Worm (Caenorhabditis elegans) whole organism, late embryonic: Measurements from ENCODE around the gene ced-3.
A peak's percentile ranks its signal among the peaks of the same experiment; 100 is the strongest.

Experiments
- C08G9.2 ChIP-seq: sonication (generic microtip); optimal IDR thresholded peaks from 2 replicates; lab custom pipeline; 2016; ENCODE audit warnings: mild to moderate bottlenecking, missing genetic modification characterization, moderate library complexity, missing compliant biosample characterization
- K02D7.2 ChIP-seq: sonication (generic microtip); optimal IDR thresholded peaks from 2 replicates; lab custom pipeline; 2017; ENCODE audit warnings: mild to moderate bottlenecking, missing genetic modification characterization, missing compliant biosample characterization
- K09A11.1 ChIP-seq: sonication (generic microtip); optimal IDR thresholded peaks from 2 replicates; lab custom pipeline; 2017; ENCODE audit warnings: antibody characterized with exemption, mild to moderate bottlenecking, missing genetic modification characterization, missing compliant biosample characterization; ENCODE audit not compliant: insufficient read depth
- ahr-1 ChIP-seq: sonication (generic microtip); optimal IDR thresholded peaks from 2 replicates; lab custom pipeline; 2016; ENCODE audit warnings: missing genetic modification characterization, missing compliant biosample characterization
- ama-1 ChIP-seq: fragments of 150-350 bp; optimal IDR thresholded peaks from 2 replicates; lab custom pipeline; 2014
- ceh-14 ChIP-seq: sonication (generic microtip); optimal IDR thresholded peaks from 2 replicates; lab custom pipeline; 2016; ENCODE audit warnings: missing genotype, missing genetic modification characterization, missing compliant biosample characterization
- ceh-18 ChIP-seq: sonication (generic microtip); optimal IDR thresholded peaks from 2 replicates; lab custom pipeline; 2016; ENCODE audit warnings: missing genetic modification characterization, missing compliant biosample characterization
- ceh-30 ChIP-seq: fragments of 150-350 bp; optimal IDR thresholded peaks from 2 replicates; lab custom pipeline; 2014; ENCODE audit warnings: missing biosample characterization, missing genetic modification characterization
- ceh-34 ChIP-seq: sonication (generic microtip); optimal IDR thresholded peaks from 2 replicates; lab custom pipeline; 2016; ENCODE audit warnings: mild to moderate bottlenecking, missing genetic modification characterization, missing compliant biosample characterization
- ceh-6 ChIP-seq: fragments of 200-800 bp; sonication (Bioruptor generic); optimal IDR thresholded peaks from 2 replicates; lab custom pipeline; 2018; ENCODE audit warnings: mild to moderate bottlenecking, missing genetic modification characterization, missing compliant biosample characterization
- ceh-9 ChIP-seq: sonication (generic microtip); optimal IDR thresholded peaks from 2 replicates; lab custom pipeline; 2016; ENCODE audit warnings: mild to moderate bottlenecking, missing genetic modification characterization, inconsistent platforms, missing compliant biosample characterization
- dmd-4 ChIP-seq: sonication (generic microtip); optimal IDR thresholded peaks from 2 replicates; lab custom pipeline; 2016; ENCODE audit warnings: borderline replicate concordance, missing genetic modification characterization, missing compliant biosample characterization
- dve-1 ChIP-seq: sonication (generic microtip); optimal IDR thresholded peaks from 2 replicates; lab custom pipeline; 2017; ENCODE audit warnings: antibody characterized with exemption, mild to moderate bottlenecking, missing genetic modification characterization, missing compliant biosample characterization
- ets-4 ChIP-seq: sonication (generic microtip); optimal IDR thresholded peaks from 2 replicates; lab custom pipeline; 2016; ENCODE audit warnings: missing genetic modification characterization, missing compliant biosample characterization
- eyg-1 ChIP-seq: sonication (generic microtip); optimal IDR thresholded peaks from 2 replicates; lab custom pipeline; 2016; ENCODE audit warnings: missing genotype, missing genetic modification characterization, missing compliant biosample characterization
- gmeb-2 ChIP-seq: sonication (generic microtip); optimal IDR thresholded peaks from 2 replicates; lab custom pipeline; 2016; ENCODE audit warnings: missing genetic modification characterization, inconsistent platforms, missing compliant biosample characterization
- hlh-15 ChIP-seq: sonication (generic microtip); optimal IDR thresholded peaks from 2 replicates; lab custom pipeline; 2016; ENCODE audit warnings: missing genetic modification characterization, missing compliant biosample characterization
- hlh-30 ChIP-seq: sonication (generic microtip); optimal IDR thresholded peaks from 2 replicates; lab custom pipeline; 2017; ENCODE audit warnings: antibody characterized with exemption, missing genetic modification characterization, missing compliant biosample characterization; ENCODE audit not compliant: insufficient read depth
- hlh-6 ChIP-seq: sonication (generic microtip); optimal IDR thresholded peaks from 2 replicates; lab custom pipeline; 2016; ENCODE audit warnings: missing genotype, missing genetic modification characterization, missing compliant biosample characterization
- hlh-8 ChIP-seq: sonication (generic microtip); optimal IDR thresholded peaks from 2 replicates; lab custom pipeline; 2016; ENCODE audit warnings: missing genotype, missing genetic modification characterization, missing compliant biosample characterization
- lim-6 ChIP-seq: sonication (generic microtip); optimal IDR thresholded peaks from 2 replicates; lab custom pipeline; 2016; ENCODE audit warnings: missing genetic modification characterization, missing compliant biosample characterization
- mec-3 ChIP-seq: sonication (generic microtip); optimal IDR thresholded peaks from 2 replicates; lab custom pipeline; 2016; ENCODE audit warnings: borderline replicate concordance, missing genetic modification characterization, missing compliant biosample characterization
- nhr-11 ChIP-seq: fragments of 150-350 bp; optimal IDR thresholded peaks from 2 replicates; lab custom pipeline; 2014; ENCODE audit warnings: missing biosample characterization, missing genetic modification characterization
- nhr-232 ChIP-seq: sonication (generic microtip); optimal IDR thresholded peaks from 2 replicates; lab custom pipeline; 2016; ENCODE audit warnings: missing genetic modification characterization, missing compliant biosample characterization
- npax-4 ChIP-seq: sonication (generic microtip); optimal IDR thresholded peaks from 2 replicates; lab custom pipeline; 2016; ENCODE audit warnings: missing genetic modification characterization, missing compliant biosample characterization
- pat-9 ChIP-seq: fragments of 200-800 bp; sonication (Bioruptor generic); optimal IDR thresholded peaks from 2 replicates; lab custom pipeline; 2018; ENCODE audit warnings: mild to moderate bottlenecking, missing genetic modification characterization, moderate library complexity, missing compliant biosample characterization
- pha-2 ChIP-seq: sonication (generic microtip); optimal IDR thresholded peaks from 2 replicates; lab custom pipeline; 2017; ENCODE audit warnings: mild to moderate bottlenecking, missing genetic modification characterization, missing compliant biosample characterization
- pros-1 ChIP-seq: fragments of 150-350 bp; optimal IDR thresholded peaks from 2 replicates; lab custom pipeline; 2014; ENCODE audit warnings: missing biosample characterization, missing genetic modification reagents, missing genetic modification characterization
- ref-2 ChIP-seq: sonication (generic microtip); optimal IDR thresholded peaks from 2 replicates; lab custom pipeline; 2016; ENCODE audit warnings: missing genetic modification characterization, missing compliant biosample characterization
- sox-2 ChIP-seq: fragments of 200-800 bp; sonication (Bioruptor generic); IDR thresholded peaks from 2 replicates; pipeline ENCODE4 v1.3.6; 2022; ENCODE audit warnings: missing genetic modification reagents, missing genetic modification characterization, missing compliant biosample characterization
- sox-4 ChIP-seq: sonication (generic microtip); optimal IDR thresholded peaks from 2 replicates; lab custom pipeline; 2017; ENCODE audit warnings: mild to moderate bottlenecking, missing genetic modification characterization, inconsistent platforms, missing compliant biosample characterization
- ttx-3 ChIP-seq: sonication (generic microtip); optimal IDR thresholded peaks from 2 replicates; lab custom pipeline; 2016; ENCODE audit warnings: missing genetic modification reagents, missing genetic modification characterization, missing compliant biosample characterization
- zip-5 ChIP-seq: sonication (generic microtip); optimal IDR thresholded peaks from 2 replicates; lab custom pipeline; 2016; ENCODE audit warnings: missing genetic modification characterization, missing compliant biosample characterization
- ztf-16 ChIP-seq: sonication (generic microtip); optimal IDR thresholded peaks from 2 replicates; lab custom pipeline; 2017; ENCODE audit warnings: missing genetic modification characterization, missing compliant biosample characterization

ced-3 gene

DNA sequence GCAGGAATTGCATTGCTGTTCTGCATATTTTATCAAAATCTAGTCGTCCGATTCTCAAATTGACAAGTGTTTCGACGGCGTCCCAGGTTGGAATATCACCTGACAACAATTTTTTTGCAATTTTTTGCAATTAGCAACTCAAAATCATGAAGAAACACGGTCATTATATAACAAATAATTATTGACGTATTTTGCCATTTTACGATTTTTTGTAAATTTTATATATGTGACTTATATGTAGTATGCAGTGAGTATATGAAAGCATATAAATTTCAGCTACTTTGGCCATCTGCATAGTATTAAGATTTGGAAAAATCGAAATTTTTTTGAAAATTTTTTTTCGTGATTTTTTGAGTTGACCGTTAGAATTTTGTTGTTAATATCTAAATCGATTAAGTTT is 23.2 kb downstream of the ced-3 start, which contains the start of gene F58D2.3:
Gene F58D2.3, minus strand, starts transcription at position 101 of the 400 bp plus-strand sequence.
- no peak for TF ChIP-seq ztf-16
- no peak for TF ChIP-seq pat-9 (tag; lab: Kevin White, UChicago)
- no peak for TF ChIP-seq ceh-9 (tag; lab: Kevin White, UChicago)
- TF ChIP-seq sox-2 (GFP tag; lab: Robert Waterston, UW) = no peak
- no peak for TF ChIP-seq hlh-15
- no peak for TF ChIP-seq hlh-6
- no peak for TF ChIP-seq ttx-3 (tag; lab: Kevin White, UChicago)
- TF ChIP-seq K09A11.1 = no peak
- TF ChIP-seq, all 69 proteins: peak for 0

DNA sequence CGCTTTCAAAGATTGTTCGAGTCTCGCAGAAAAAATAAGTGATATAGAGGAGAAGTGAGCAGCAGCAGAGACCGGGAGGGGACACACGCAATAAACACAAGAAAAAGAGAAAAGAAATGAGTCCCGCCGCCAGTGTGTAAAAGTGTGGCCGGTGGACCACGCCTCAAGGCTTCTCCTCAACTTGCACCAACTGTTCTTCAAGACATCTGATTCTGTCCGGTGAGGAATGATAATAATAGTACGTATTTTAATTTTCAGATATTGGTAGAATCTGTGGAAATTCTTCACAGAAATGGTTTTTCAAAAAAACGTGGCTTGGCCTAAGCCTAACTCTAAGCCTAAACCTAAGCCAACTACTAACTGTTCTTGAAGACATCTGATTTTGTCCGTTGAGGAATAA is 24.6 kb downstream of the ced-3 start, which contains the start of gene lev-1:
Gene lev-1, minus strand, starts transcription at position 101 of the 400 bp plus-strand sequence.
- peak; percentile 22 for TF ChIP-seq ceh-18 (tag; lab: Kevin White, UChicago)
- TF ChIP-seq ahr-1 (tag; lab: Kevin White, UChicago) = no peak

DNA sequence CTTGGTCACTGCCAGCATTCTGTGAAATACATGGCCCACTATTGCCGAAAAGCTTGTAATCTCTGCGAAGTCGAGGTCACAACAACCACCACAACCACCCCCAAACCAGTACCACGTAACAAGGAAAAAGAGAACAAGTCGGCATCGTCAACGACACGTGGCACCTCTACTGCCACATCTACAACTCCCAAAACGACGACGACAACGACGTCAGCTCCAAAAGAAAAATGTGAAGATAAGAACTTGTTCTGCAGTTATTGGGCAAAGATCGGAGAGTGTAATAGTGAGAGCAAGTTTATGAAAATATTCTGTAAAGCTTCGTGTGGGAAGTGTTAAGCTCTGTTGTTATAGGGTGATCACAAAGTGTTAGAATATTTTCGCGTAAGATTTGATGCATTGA is 30.6 kb downstream of the ced-3 start:
- TF ChIP-seq gmeb-2 (tag; lab: Kevin White, UChicago) (no peak), pat-9 (tag; lab: Kevin White, UChicago) (no peak), C08G9.2 (tag; lab: Kevin White, UChicago) (no peak), pros-1 (tag; lab: Kevin White, UChicago) (no peak), hlh-30 (tag; lab: Kevin White, UChicago) (no peak), zip-5 (no peak), dve-1 (tag; lab: Kevin White, UChicago) (no peak), ztf-16 (no peak), hlh-8 (tag; lab: Kevin White, UChicago) (no peak), ceh-6 (GFP tag; lab: Kevin White, UChicago) (no peak), lim-6 (no peak)

DNA sequence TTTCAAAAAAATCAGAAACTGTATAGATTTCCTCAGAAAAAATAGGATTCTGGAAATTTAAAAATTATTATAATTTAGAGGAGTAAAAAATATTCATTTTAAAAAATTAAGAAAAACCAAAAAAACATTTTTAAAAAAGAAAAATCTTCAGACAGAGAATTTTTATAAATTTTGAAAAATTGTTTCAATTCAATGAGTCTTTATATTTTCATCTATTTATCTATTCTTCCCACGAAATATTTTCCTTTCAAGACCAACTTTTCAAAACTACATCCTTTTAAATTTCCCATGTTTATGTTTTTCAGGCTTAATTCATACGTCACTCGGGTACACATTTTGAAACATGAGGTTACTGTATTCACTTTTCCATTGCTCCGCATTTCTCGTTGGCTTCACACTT is 33.7 kb downstream of the ced-3 start, which contains the start of gene nas-14:
Gene nas-14, plus strand, starts transcription at position 301 of the 400 bp plus-strand sequence.
- TF ChIP-seq sox-4 (tag; lab: Kevin White, UChicago) (no peak), ref-2 (tag; lab: Kevin White, UChicago) (no peak), ama-1 (lab: Kevin White, UChicago) (no peak), ceh-18 (tag; lab: Kevin White, UChicago) (no peak), ceh-9 (tag; lab: Kevin White, UChicago) (no peak)

DNA sequence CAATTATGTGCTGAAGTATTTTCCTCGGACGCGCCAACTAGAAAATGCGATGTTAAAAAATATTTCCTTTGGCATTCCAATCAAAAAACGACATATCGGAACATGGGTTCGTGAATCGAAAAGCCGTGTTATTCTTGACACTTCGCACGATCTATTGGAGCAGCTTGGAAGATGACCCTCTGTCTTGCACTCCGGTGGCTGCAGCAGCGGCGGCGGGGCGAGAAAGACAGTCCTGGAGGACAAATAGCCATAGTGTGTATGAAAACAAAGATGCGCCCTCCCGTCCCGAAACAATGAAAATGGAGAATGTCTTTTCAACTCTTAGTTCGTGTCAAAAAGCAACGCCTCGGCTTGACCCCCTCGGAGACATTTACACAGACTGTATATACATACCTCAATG is 36.4 kb downstream of the ced-3 start:
- no peak for TF ChIP-seq nhr-11 (tag; lab: Kevin White, UChicago)
- no peak for TF ChIP-seq K02D7.2 (tag; lab: Kevin White, UChicago)
- TF ChIP-seq ceh-30 (tag; lab: Kevin White, UChicago) = no peak
- no peak for TF ChIP-seq npax-4 (tag; lab: Kevin White, UChicago)
- TF ChIP-seq pha-2 (tag; lab: Kevin White, UChicago) = no peak
- TF ChIP-seq ceh-14 (tag; lab: Kevin White, UChicago) = no peak
- no peak for TF ChIP-seq gmeb-2 (tag; lab: Kevin White, UChicago)
- TF ChIP-seq ceh-34 (tag; lab: Kevin White, UChicago) = no peak
- TF ChIP-seq ets-4 (tag; lab: Kevin White, UChicago) = no peak
- TF ChIP-seq mec-3 = no peak
- no peak for TF ChIP-seq eyg-1 (tag; lab: Kevin White, UChicago)
- no peak for TF ChIP-seq hlh-8 (tag; lab: Kevin White, UChicago)
- no peak for TF ChIP-seq dmd-4

DNA sequence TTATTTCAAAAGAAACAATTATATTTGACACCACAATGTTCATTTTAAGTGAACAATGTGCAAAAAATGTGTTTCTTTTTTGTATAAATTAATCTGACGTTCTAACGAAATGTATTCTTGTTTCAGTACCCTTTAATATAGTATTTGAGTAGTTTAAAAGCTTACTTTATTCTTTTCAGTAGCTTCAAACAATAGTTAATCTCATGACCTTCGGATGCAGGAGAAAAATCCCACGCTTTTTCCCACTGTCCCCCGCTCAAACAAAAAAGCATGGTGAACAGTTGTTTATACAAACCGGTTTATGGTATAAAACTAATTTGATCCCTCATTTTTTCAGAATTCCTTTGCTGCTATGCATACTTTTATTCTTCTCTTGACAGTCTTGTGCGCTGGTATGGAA is 38.8 kb downstream of the ced-3 start, which contains the start of gene scl-14:
Gene scl-14, plus strand, starts transcription at position 301 of the 400 bp plus-strand sequence.
- no peak for TF ChIP-seq nhr-232 (tag; lab: Kevin White, UChicago)
- TF ChIP-seq, all 69 proteins: peak for 0
